Worm (Caenorhabditis elegans) whole organism, L2 larva: ENCODE results near the gene srx-20.

Source experiments
- R02D3.7 ChIP-seq: fragments of 150-350 bp; optimal IDR thresholded peaks from 2 replicates; lab custom pipeline; 2014; ENCODE audit warnings: missing biosample characterization, missing genetic modification characterization
- ama-1 ChIP-seq: fragments of 150-350 bp; optimal IDR thresholded peaks from 2 replicates; lab custom pipeline; 2018; ENCODE audit warnings: inconsistent platforms
- egl-27 ChIP-seq: sonication (generic microtip); optimal IDR thresholded peaks from 3 replicates; lab custom pipeline; 2017; ENCODE audit warnings: missing biosample characterization, missing genetic modification reagents, missing genetic modification characterization
- elt-3 ChIP-seq: sonication (generic microtip); optimal IDR thresholded peaks from 2 replicates; lab custom pipeline; 2017; ENCODE audit warnings: missing biosample characterization, missing genetic modification characterization
- nhr-237 ChIP-seq: fragments of 150-350 bp; optimal IDR thresholded peaks from 2 replicates; lab custom pipeline; 2014; ENCODE audit warnings: missing biosample characterization, missing genetic modification characterization
- nhr-77 ChIP-seq: fragments of 150-350 bp; optimal IDR thresholded peaks from 2 replicates; lab custom pipeline; 2014; ENCODE audit warnings: missing biosample characterization, missing genetic modification characterization
- skn-1 ChIP-seq: sonication (generic microtip); optimal IDR thresholded peaks from 2 replicates; lab custom pipeline; 2017; ENCODE audit warnings: missing biosample characterization, missing genetic modification characterization
- unc-39 ChIP-seq: fragments of 150-350 bp; optimal IDR thresholded peaks from 2 replicates; lab custom pipeline; 2014; ENCODE audit warnings: missing biosample characterization, missing genetic modification characterization
- unc-62 ChIP-seq: fragments of 150-350 bp; optimal IDR thresholded peaks from 2 replicates; lab custom pipeline; 2014; ENCODE audit warnings: missing biosample characterization, missing genetic modification reagents, missing genetic modification characterization
- zag-1 ChIP-seq: fragments of 150-350 bp; optimal IDR thresholded peaks from 2 replicates; lab custom pipeline; 2014; ENCODE audit warnings: missing biosample characterization, missing genetic modification characterization

DNA sequence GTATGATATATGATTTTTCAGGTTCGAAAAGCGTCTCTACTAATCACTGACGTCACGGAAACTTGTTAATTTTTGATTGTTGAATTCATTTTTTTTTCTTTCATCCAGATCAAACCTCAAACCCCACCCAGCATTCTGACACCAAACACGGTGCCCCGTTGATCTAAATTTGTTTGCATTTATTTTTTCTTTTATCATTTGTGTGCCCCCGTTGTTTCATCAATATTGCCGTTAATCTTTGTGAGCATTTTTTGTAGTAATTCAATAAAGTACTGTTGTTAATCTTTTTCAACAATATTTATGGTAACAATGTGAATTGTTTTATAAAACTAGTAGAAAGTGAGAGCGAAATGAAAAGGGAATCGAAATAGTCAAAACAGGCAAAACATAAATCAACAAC lies 48.9 kb downstream of the srx-20 start:
- TF ChIP-seq nhr-77 = no peak
- TF ChIP-seq zag-1 = no peak
- TF ChIP-seq unc-62 (GFP tag; lab: Kevin White, UChicago) = no peak
- no peak for TF ChIP-seq ama-1 (lab: Kevin White, UChicago)
- no peak for TF ChIP-seq unc-39
- no peak for TF ChIP-seq R02D3.7 (tag; lab: Kevin White, UChicago)
- no peak for TF ChIP-seq egl-27
- no peak for TF ChIP-seq skn-1 (tag; lab: Kevin White, UChicago)
- no peak for TF ChIP-seq elt-3
- TF ChIP-seq nhr-237 (tag; lab: Kevin White, UChicago) = no peak
